Worm (Caenorhabditis elegans): Measurements from ENCODE around the gene C25D7.10.

C25D7.10 gene

ce11 chrV:15085335-15085800, 18.1 kb downstream of the C25D7.10 start, which contains the start of the genes ahsa-1 and C01G10.7 (continued):
- no peak for TF ChIP-seq aptf-3 (GFP tag; IDR thresholded peaks at IDR 0.05)
- peak; percentile 88 for TF ChIP-seq ekl-4 (GFP tag; IDR thresholded peaks at IDR 0.05)
- TF ChIP-seq bed-2 (GFP tag; IDR thresholded peaks at IDR 0.05): peak; percentile 94
- no peak for TF ChIP-seq cebp-2 (GFP tag; IDR thresholded peaks at IDR 0.05)
- TF ChIP-seq nhr-120 (GFP tag; IDR thresholded peaks at IDR 0.05): no peak
- peak; percentile 74 to 82 for TF ChIP-seq rec-8 (tag; optimal IDR thresholded peaks at IDR 0.05)
- TF ChIP-seq madf-10 (tag; optimal IDR thresholded peaks at IDR 0.05): peak; percentile 87
- no peak for TF ChIP-seq F55B11.4 (tag; optimal IDR thresholded peaks at IDR 0.05; ENCODE audit: borderline replicate concordance, insufficient read depth)
- TF ChIP-seq akir-1 (GFP tag; optimal IDR thresholded peaks at IDR 0.05): peak; percentile 31
- no peak for TF ChIP-seq chd-7 (tag; optimal IDR thresholded peaks at IDR 0.05)
- no peak for TF ChIP-seq somi-1 (GFP tag; optimal IDR thresholded peaks at IDR 0.05)
- 0 out of 2 replicates have a peak, but pooled peaks have one; percentile 8 for TF ChIP-seq lin-26 (GFP tag; IDR thresholded peaks at IDR 0.05)
- TF ChIP-seq mes-4 (tag; optimal IDR thresholded peaks at IDR 0.05): no peak
- peak; percentile 57 for TF ChIP-seq efl-1 (GFP tag; optimal IDR thresholded peaks at IDR 0.05)
- TF ChIP-seq ccch-3 (GFP tag; optimal IDR thresholded peaks at IDR 0.05): peak; percentile 30
- TF ChIP-seq egrh-3 (GFP tag; IDR thresholded peaks at IDR 0.05): peak; percentile 55; the same call in 1 of the 2 replicates
- TF ChIP-seq ztf-26 (tag; optimal IDR thresholded peaks at IDR 0.05): peak; percentile 46
- TF ChIP-seq hsf-1 (GFP tag; IDR thresholded peaks at IDR 0.05): peak; percentile 97
- TF ChIP-seq Y56A3A.18 (GFP tag; IDR thresholded peaks at IDR 0.05): no peak
- TF ChIP-seq ceh-100 (GFP tag; IDR thresholded peaks at IDR 0.05): peak; percentile 72
- TF ChIP-seq lag-1 (GFP tag; IDR thresholded peaks at IDR 0.05): no peak
- TF ChIP-seq attf-5 (GFP tag; optimal IDR thresholded peaks at IDR 0.05): peak; percentile 93
- no peak for TF ChIP-seq fkh-3 (tag; optimal IDR thresholded peaks at IDR 0.05)
- no peak for TF ChIP-seq hlh-12 (tag; optimal IDR thresholded peaks at IDR 0.05)
- peak; percentile 72; the same call in 1 of the 2 replicates for TF ChIP-seq cebp-1 (GFP tag; IDR thresholded peaks at IDR 0.05)
- no peak for TF ChIP-seq cebp-1 (tag; optimal IDR thresholded peaks at IDR 0.05)
- TF ChIP-seq ceh-91 (GFP tag; IDR thresholded peaks at IDR 0.05): peak; percentile 90
- peak; percentile 23 for TF ChIP-seq hrde-1 (tag; optimal IDR thresholded peaks at IDR 0.05; ENCODE audit: borderline replicate concordance)
- TF ChIP-seq egl-18 (GFP tag; IDR thresholded peaks at IDR 0.05): no peak
- no peak for TF ChIP-seq sdz-38 (tag; optimal IDR thresholded peaks at IDR 0.05)
- peak; percentile 90 for TF ChIP-seq let-526 (GFP tag; IDR thresholded peaks at IDR 0.05)
- peak; percentile 37 for TF ChIP-seq B0261.1 (tag; optimal IDR thresholded peaks at IDR 0.05)
- TF ChIP-seq repo-1 (tag; optimal IDR thresholded peaks at IDR 0.05): no peak
- TF ChIP-seq dox-1 (GFP tag; IDR thresholded peaks at IDR 0.05): peak; percentile 93
- TF ChIP-seq aptf-2 (GFP tag; conservative IDR thresholded peaks at IDR 0.05): peak; percentile 90
- TF ChIP-seq mcd-1 (GFP tag; IDR thresholded peaks at IDR 0.05): peak; percentile 98
- TF ChIP-seq die-1 (tag; optimal IDR thresholded peaks at IDR 0.05): no peak
- peak; percentile 68 for TF ChIP-seq lsl-1 (GFP tag; optimal IDR thresholded peaks at IDR 0.05)
- 0 out of 2 replicates have a peak, but pooled peaks have one; percentile 55 for TF ChIP-seq K11D2.4 (GFP tag; IDR thresholded peaks at IDR 0.05)
- TF ChIP-seq F23B12.7 (tag; optimal IDR thresholded peaks at IDR 0.05; ENCODE audit: insufficient read depth): peak; percentile 84
- peak; percentile 84 for TF ChIP-seq rcor-1 (GFP tag; IDR thresholded peaks at IDR 0.05)
- TF ChIP-seq F57C9.4 (tag; optimal IDR thresholded peaks at IDR 0.05): no peak
- peak; percentile 82; the same call in 1 of the 2 replicates for TF ChIP-seq B0019.2 (GFP tag; conservative IDR thresholded peaks at IDR 0.05)

Measured in whole organism, young adult.